Fruit fly (Drosophila melanogaster): Measurements from ENCODE around the gene CG14834.

Gene CG14834

dm6 chr3L:7370231-7370882 lies 23.4 kb upstream of the CG14834 start (continued):
- peak; percentile 44 for TF ChIP-seq kni (GFP tag; optimal IDR thresholded peaks at IDR 0.05)
- peak; percentile 87 for TF ChIP-seq CG2199 (GFP tag; IDR thresholded peaks at IDR 0.05)
- peak; percentile 26 for TF ChIP-seq Nf-YC (tag; optimal IDR thresholded peaks at IDR 0.05)
- peak; percentile 99 for TF ChIP-seq sd (tag; optimal IDR thresholded peaks at IDR 0.05)
- TF ChIP-seq kah (GFP tag; optimal IDR thresholded peaks at IDR 0.05) = peak; percentile 73
- peak; percentile 21 for TF ChIP-seq nom (GFP tag; optimal IDR thresholded peaks at IDR 0.05)
- TF ChIP-seq CG4617 (GFP tag; optimal IDR thresholded peaks at IDR 0.05; ENCODE audit: borderline replicate concordance) = peak; percentile 80
- 0 out of 2 replicates have a peak, but pooled peaks have one; percentile 37 for TF ChIP-seq vvl (GFP tag; IDR thresholded peaks at IDR 0.05)
- peak; percentile 26 for TF ChIP-seq CG1603 (tag; optimal IDR thresholded peaks at IDR 0.05)
- TF ChIP-seq sens (GFP tag) = peak; percentile 53
- TF ChIP-seq ato (GFP tag; IDR thresholded peaks at IDR 0.05; ENCODE audit: partially characterized antibody) = 0 out of 2 replicates have a peak, but pooled peaks have one; percentile 24
- TF ChIP-seq Max (GFP tag; optimal IDR thresholded peaks at IDR 0.05) = peak; percentile 17

dm6 chr3L:7369543-7369942 lies 22.6 kb upstream of the CG14834 start, which contains the start of gene akirin:
Gene akirin (plus strand): TSS chr3L:7369843.
- TF ChIP-seq CG30020 (tag; optimal IDR thresholded peaks at IDR 0.05) = peak; percentile 30
- TF ChIP-seq CG15514 (GFP tag; optimal IDR thresholded peaks at IDR 0.05) = peak; percentile 4
- peak; percentile 16 for TF ChIP-seq CG14710 (tag; optimal IDR thresholded peaks at IDR 0.05)
- TF ChIP-seq gfzf (GFP tag; optimal IDR thresholded peaks at IDR 0.05) = peak; percentile 70
- no peak for TF ChIP-seq C15 (GFP tag; IDR thresholded peaks at IDR 0.05)
- TF ChIP-seq sens (GFP tag) = peak; percentile 12
- TF ChIP-seq Myb (GFP tag; optimal IDR thresholded peaks at IDR 0.05) = peak; percentile 28
- peak; percentile 24 for TF ChIP-seq BEAF-32 (GFP tag; optimal IDR thresholded peaks at IDR 0.05)
- TF ChIP-seq oc (tag; optimal IDR thresholded peaks at IDR 0.05) = no peak
- peak; percentile 38 for TF ChIP-seq pzg (GFP tag; optimal IDR thresholded peaks at IDR 0.05)
- TF ChIP-seq CG3995 (GFP tag; optimal IDR thresholded peaks at IDR 0.05) = peak; percentile 9
- TF ChIP-seq Rfx (GFP tag; IDR thresholded peaks at IDR 0.05) = no peak
- TF ChIP-seq Pdp1 (GFP tag; optimal IDR thresholded peaks at IDR 0.05) = peak in 1 of 2 experiments; percentile 22
- peak; percentile 42 for TF ChIP-seq Med (GFP tag)
- TF ChIP-seq sna (GFP tag; IDR thresholded peaks at IDR 0.05; ENCODE audit: partially characterized antibody) = no peak
- TF ChIP-seq cato (GFP tag; optimal IDR thresholded peaks at IDR 0.05; ENCODE audit: borderline replicate concordance) = no peak
- TF ChIP-seq CG12155 (GFP tag; optimal IDR thresholded peaks at IDR 0.05) = peak; percentile 43
- TF ChIP-seq CG9797 (GFP tag; optimal IDR thresholded peaks at IDR 0.05) = peak; percentile 38
- TF ChIP-seq Bgb (GFP tag; IDR thresholded peaks at IDR 0.05; ENCODE audit: partially characterized antibody) = no peak
- TF ChIP-seq pfk (GFP tag; optimal IDR thresholded peaks at IDR 0.05) = peak; percentile 18
- peak; percentile 30 for TF ChIP-seq phol (tag; optimal IDR thresholded peaks at IDR 0.05)
- TF ChIP-seq row (GFP tag; IDR thresholded peaks at IDR 0.05) = peak; percentile 22; the same call in 1 of the 3 replicates
- TF ChIP-seq CG18599 (GFP tag; optimal IDR thresholded peaks at IDR 0.05) = peak; percentile 14

- TF ChIP-seq Xrp1 (GFP tag; IDR thresholded peaks at IDR 0.05) (no peak), CkIIα-i1 (GFP tag; IDR thresholded peaks at IDR 0.05) (no peak), pzg (GFP tag; optimal IDR thresholded peaks at IDR 0.05) (peak; percentile 2), Med (GFP tag) (peak; percentile 76), MESR4 (GFP tag; optimal IDR thresholded peaks at IDR 0.05) (peak; percentile 51), CG4617 (GFP tag; optimal IDR thresholded peaks at IDR 0.05; ENCODE audit: borderline replicate concordance) (peak; percentile 39), Meics (GFP tag; optimal IDR thresholded peaks at IDR 0.05) (peak; percentile 38), CG3407 (GFP tag; optimal IDR thresholded peaks at IDR 0.05) (no peak), CG10321 (GFP tag; IDR thresholded peaks at IDR 0.05) (peak; percentile 16; the same call in 1 of the 2 replicates), CG11504 (tag; optimal IDR thresholded peaks at IDR 0.05) (no peak), H15 (GFP tag; IDR thresholded peaks at IDR 0.05) (no peak), Hey (tag; optimal IDR thresholded peaks at IDR 0.05) (no peak), CG15696 (tag; optimal IDR thresholded peaks at IDR 0.05) (no peak), CG3065 (GFP tag; optimal IDR thresholded peaks at IDR 0.05) (peak; percentile 71), ato (GFP tag; IDR thresholded peaks at IDR 0.05; ENCODE audit: partially characterized antibody) (no peak), CG12155 (GFP tag; optimal IDR thresholded peaks at IDR 0.05) (no peak), Rfx (GFP tag; IDR thresholded peaks at IDR 0.05) (no peak), CG7357 (GFP tag; IDR thresholded peaks at IDR 0.05) (no peak)
Observed at dm6 chr3L:7368934-7369333, 22.0 kb upstream of the CG14834 start, which contains the start of gene Sh3beta. Gene Sh3beta (minus strand): TSS chr3L:7369260.
